Worm (Caenorhabditis elegans) whole organism, L4 larva: ENCODE data around the gene Y38E10A.35.
A peak's percentile ranks its signal among the peaks of the same experiment; 100 is the strongest.

Experiments
- D1046.2 ChIP-seq: fragments of 200-800 bp; sonication (Bioruptor generic); IDR thresholded peaks from 2 replicates; pipeline ENCODE4 v1.3.6; 2022; ENCODE audit warnings: missing genetic modification characterization, missing compliant biosample characterization
- F37D6.2 ChIP-seq: sonication (generic microtip); optimal IDR thresholded peaks from 2 replicates; lab custom pipeline; 2016; ENCODE audit warnings: mild to moderate bottlenecking, missing genetic modification characterization, missing compliant biosample characterization
- F44E2.7 ChIP-seq: fragments of 200-800 bp; sonication (Bioruptor generic); IDR thresholded peaks from 2 replicates; pipeline ENCODE4 v2.1.2; 2022; ENCODE audit warnings: missing genetic modification characterization, missing compliant biosample characterization
- R02D3.7 ChIP-seq: fragments of 150-350 bp; sonication (generic microtip); optimal IDR thresholded peaks from 3 replicates; lab custom pipeline; 2014; ENCODE audit warnings: missing biosample characterization, missing genetic modification characterization
- T20F7.1 ChIP-seq: fragments of 200-800 bp; sonication (Bioruptor generic); optimal IDR thresholded peaks from 2 replicates; lab custom pipeline; 2018; ENCODE audit warnings: mild to moderate bottlenecking, missing genetic modification characterization, missing compliant biosample characterization
- Y48G9A.11 ChIP-seq: fragments of 200-800 bp; sonication (Bioruptor generic); IDR thresholded peaks from 2 replicates; pipeline ENCODE4 v1.3.6; 2022; ENCODE audit warnings: missing genetic modification reagents, missing genetic modification characterization, missing compliant biosample characterization
- Y5F2A.4 ChIP-seq: fragments of 200-800 bp; sonication (Bioruptor generic); optimal IDR thresholded peaks from 2 replicates; lab custom pipeline; 2018; ENCODE audit warnings: mild to moderate bottlenecking, missing genetic modification characterization, missing compliant biosample characterization
- ZK546.5 ChIP-seq, 2 experiments: sonication (generic microtip); optimal IDR thresholded peaks; 2 replicates each; lab custom pipeline; 2017; ENCODE audit warnings: missing biosample characterization in 2 of 2, missing genetic modification characterization in 2 of 2
- aha-1 ChIP-seq: fragments of 150-350 bp; peaks from one replicate; lab custom pipeline; 2014; ENCODE audit warnings: missing biosample characterization, missing genetic modification characterization
- ama-1 ChIP-seq: fragments of 150-350 bp; optimal IDR thresholded peaks from 2 replicates; lab custom pipeline; 2014; ENCODE audit warnings: inconsistent platforms, mixed read lengths
- arid-1 ChIP-seq: fragments of 200-800 bp; sonication (Bioruptor generic); conservative IDR thresholded peaks from 2 replicates; pipeline ENCODE4 v1.3.6; 2022; ENCODE audit warnings: missing genetic modification reagents, missing genetic modification characterization, missing compliant biosample characterization
- ceh-20 ChIP-seq: fragments of 200-800 bp; sonication (Bioruptor generic); IDR thresholded peaks from 2 replicates; pipeline ENCODE4 v1.3.6; 2022; ENCODE audit warnings: missing genetic modification reagents, missing genetic modification characterization, missing compliant biosample characterization
- ceh-32 ChIP-seq: sonication (generic microtip); optimal IDR thresholded peaks from 2 replicates; lab custom pipeline; 2016; ENCODE audit warnings: mild to moderate bottlenecking, missing genetic modification characterization, missing compliant biosample characterization; ENCODE audit not compliant: poor library complexity
- ctbp-1 ChIP-seq: fragments of 200-800 bp; sonication (Bioruptor generic); IDR thresholded peaks from 2 replicates; pipeline ENCODE4 v1.3.6; 2022; ENCODE audit warnings: missing genetic modification reagents, missing genetic modification characterization, missing compliant biosample characterization
- daf-16 ChIP-seq, 3 experiments: sonication (generic microtip); optimal IDR thresholded peaks; 2 replicates each; lab custom pipeline; 2016 to 2017; ENCODE audit warnings: missing genetic modification characterization in 3 of 3, missing genetic modification reagents in 3 of 3, mild to moderate bottlenecking in 2 of 3, missing compliant biosample characterization in 2 of 3, missing biosample characterization in 1 of 3, moderate library complexity in 1 of 3
- daf-19 ChIP-seq: fragments of 200-800 bp; sonication (Bioruptor generic); conservative IDR thresholded peaks from 2 replicates; pipeline ENCODE4 v1.3.6; 2022; ENCODE audit warnings: missing genetic modification characterization, missing compliant biosample characterization
- daf-8 ChIP-seq: fragments of 200-800 bp; sonication (Bioruptor generic); IDR thresholded peaks from 2 replicates; pipeline ENCODE4 v1.3.6; 2022; ENCODE audit warnings: missing genetic modification characterization, missing compliant biosample characterization
- duxl-1 ChIP-seq: sonication (generic microtip); optimal IDR thresholded peaks from 2 replicates; lab custom pipeline; 2016; ENCODE audit warnings: mild to moderate bottlenecking, missing genetic modification characterization, moderate library complexity, missing compliant biosample characterization; ENCODE audit not compliant: poor library complexity
- fkh-10 ChIP-seq: fragments of 150-350 bp; optimal IDR thresholded peaks from 2 replicates; lab custom pipeline; 2014; ENCODE audit warnings: missing biosample characterization, missing genetic modification reagents, missing genetic modification characterization
- gei-8 ChIP-seq: fragments of 200-800 bp; sonication (Bioruptor generic); optimal IDR thresholded peaks from 2 replicates; lab custom pipeline; 2018; ENCODE audit warnings: mild to moderate bottlenecking, missing genetic modification characterization, missing compliant biosample characterization
- hlh-11 ChIP-seq: fragments of 200-800 bp; sonication (Bioruptor generic); optimal IDR thresholded peaks from 2 replicates; lab custom pipeline; 2018; ENCODE audit warnings: mild to moderate bottlenecking, missing genetic modification characterization, missing compliant biosample characterization
- hlh-30 ChIP-seq: sonication (generic microtip); optimal IDR thresholded peaks from 2 replicates; lab custom pipeline; 2017; ENCODE audit warnings: antibody characterized with exemption, mild to moderate bottlenecking, missing genetic modification characterization, missing compliant biosample characterization; ENCODE audit not compliant: insufficient read depth
- hmg-1.1 ChIP-seq: fragments of 200-800 bp; sonication (Bioruptor generic); IDR thresholded peaks from 2 replicates; pipeline ENCODE4 v1.3.6; 2022; ENCODE audit warnings: missing genetic modification reagents, missing genetic modification characterization, missing compliant biosample characterization
- jun-1 ChIP-seq: fragments of 150-350 bp; optimal IDR thresholded peaks from 2 replicates; lab custom pipeline; 2014; ENCODE audit warnings: missing biosample characterization, missing genetic modification reagents, missing genetic modification characterization
- lin-15B ChIP-seq: fragments of 150-350 bp; sonication (generic microtip); optimal IDR thresholded peaks from 3 replicates; lab custom pipeline; 2014; ENCODE audit warnings: missing biosample characterization, missing genetic modification characterization
- lin-38 ChIP-seq: fragments of 200-800 bp; sonication (Bioruptor generic); IDR thresholded peaks from 2 replicates; pipeline ENCODE4 v1.3.6; 2022; ENCODE audit warnings: missing genetic modification reagents, missing genetic modification characterization, missing compliant biosample characterization
- lin-39 ChIP-seq: fragments of 150-350 bp; optimal IDR thresholded peaks from 2 replicates; lab custom pipeline; 2014; ENCODE audit warnings: missing biosample characterization, missing genetic modification reagents, missing genetic modification characterization
- lir-3 ChIP-seq: sonication (generic microtip); optimal IDR thresholded peaks from 2 replicates; lab custom pipeline; 2016; ENCODE audit warnings: mild to moderate bottlenecking, missing genetic modification characterization, missing compliant biosample characterization
- madf-9 ChIP-seq: fragments of 200-800 bp; sonication (Bioruptor generic); conservative IDR thresholded peaks from 2 replicates; pipeline ENCODE4 v1.3.6; 2022; ENCODE audit warnings: missing genetic modification reagents, missing genetic modification characterization, missing compliant biosample characterization
- mdt-29 ChIP-seq: fragments of 200-800 bp; sonication (Bioruptor generic); IDR thresholded peaks from 2 replicates; pipeline ENCODE4 v1.3.6; 2022; ENCODE audit warnings: missing genetic modification reagents, missing genetic modification characterization, missing compliant biosample characterization
- nhr-10 ChIP-seq: fragments of 150-350 bp; optimal IDR thresholded peaks from 2 replicates; lab custom pipeline; 2014; ENCODE audit warnings: missing biosample characterization, missing genetic modification characterization
- nhr-111 ChIP-seq: fragments of 200-800 bp; sonication (Bioruptor generic); optimal IDR thresholded peaks from 2 replicates; lab custom pipeline; 2018; ENCODE audit warnings: mild to moderate bottlenecking, missing genetic modification characterization, missing compliant biosample characterization
- nhr-237 ChIP-seq: sonication (generic microtip); optimal IDR thresholded peaks from 2 replicates; lab custom pipeline; 2017; ENCODE audit warnings: missing biosample characterization, missing genetic modification characterization
- nhr-6 ChIP-seq: fragments of 150-350 bp; optimal IDR thresholded peaks from 2 replicates; lab custom pipeline; 2014; ENCODE audit warnings: missing biosample characterization, missing genetic modification characterization
- rbr-2 ChIP-seq: sonication (generic microtip); optimal IDR thresholded peaks from 2 replicates; lab custom pipeline; 2016; ENCODE audit warnings: missing genotype, missing genetic modification characterization, missing compliant biosample characterization
- sdz-12 ChIP-seq: fragments of 200-800 bp; sonication (Bioruptor generic); optimal IDR thresholded peaks from 2 replicates; lab custom pipeline; 2018; ENCODE audit warnings: mild to moderate bottlenecking, missing genetic modification characterization, missing compliant biosample characterization
- skn-1 ChIP-seq: fragments of 150-350 bp; optimal IDR thresholded peaks from 2 replicates; lab custom pipeline; 2014; ENCODE audit warnings: missing biosample characterization, missing genetic modification characterization
- snpc-1.2 ChIP-seq: fragments of 200-800 bp; sonication (Bioruptor generic); IDR thresholded peaks from 2 replicates; pipeline ENCODE4 v1.3.6; 2022; ENCODE audit warnings: missing genetic modification reagents, missing genetic modification characterization, missing compliant biosample characterization
- spr-1 ChIP-seq: sonication (generic microtip); optimal IDR thresholded peaks from 2 replicates; lab custom pipeline; 2016; ENCODE audit warnings: mild to moderate bottlenecking, missing genetic modification characterization, missing compliant biosample characterization
- spr-3 ChIP-seq: fragments of 200-800 bp; sonication (Bioruptor generic); optimal IDR thresholded peaks from 2 replicates; lab custom pipeline; 2018; ENCODE audit warnings: mild to moderate bottlenecking, missing genetic modification characterization, missing compliant biosample characterization
- tra-1 ChIP-seq: fragments of 200-800 bp; sonication (Bioruptor generic); IDR thresholded peaks from 2 replicates; pipeline ENCODE4 v1.3.6; 2022; ENCODE audit warnings: missing genetic modification reagents, missing genetic modification characterization, missing compliant biosample characterization
- unc-62 ChIP-seq, 3 experiments: fragments of 150-350 bp in 1 of 3; sonication (generic microtip); optimal IDR thresholded peaks in 2 of 3; peaks in 1 of 3; 1 replicate in 1 of 3; 2 replicates in 2 of 3; lab custom pipeline; 2014 to 2017; ENCODE audit warnings: missing biosample characterization in 3 of 3, missing genetic modification characterization in 3 of 3, missing genetic modification reagents in 3 of 3, missing genotype in 1 of 3
- zip-11 ChIP-seq: fragments of 200-800 bp; sonication (Bioruptor generic); IDR thresholded peaks from 2 replicates; pipeline ENCODE4 v1.3.6; 2022; ENCODE audit warnings: missing genetic modification characterization, missing compliant biosample characterization
- ztf-11 ChIP-seq: fragments of 150-350 bp; optimal IDR thresholded peaks from 2 replicates; lab custom pipeline; 2014; ENCODE audit warnings: missing biosample characterization, missing genetic modification characterization

Y38E10A.35 gene

ce11 chrII:12621908-12622566 is 49.4 kb upstream of the Y38E10A.35 start, which contains the start of gene nspe-8 (continued):
- TF ChIP-seq jun-1 (tag; lab: Kevin White, UChicago): no peak
- no peak for TF ChIP-seq mdt-29 (GFP tag; lab: Robert Waterston, UW)
- peak; percentile 95 for TF ChIP-seq aha-1 (tag; lab: Kevin White, UChicago)
- no peak for TF ChIP-seq sdz-12 (GFP tag; lab: Kevin White, UChicago)
- TF ChIP-seq daf-19 (GFP tag; lab: Robert Waterston, UW): no peak
- TF ChIP-seq hlh-11 (tag; lab: Kevin White, UChicago): peak; percentile 47
- TF ChIP-seq ceh-20 (GFP tag; lab: Robert Waterston, UW): peak; percentile 75
- TF ChIP-seq Y5F2A.4: no peak
- TF ChIP-seq T20F7.1 (GFP tag; lab: Kevin White, UChicago): no peak
- no peak for TF ChIP-seq lin-15B (tag; lab: Kevin White, UChicago)
- no peak for TF ChIP-seq F44E2.7
- TF ChIP-seq R02D3.7 (tag; lab: Kevin White, UChicago): no peak
- TF ChIP-seq nhr-237 (tag; lab: Kevin White, UChicago): no peak
- no peak for TF ChIP-seq daf-8 (GFP tag; lab: Robert Waterston, UW)
- no peak for TF ChIP-seq Y48G9A.11
- TF ChIP-seq D1046.2 (GFP tag; lab: Robert Waterston, UW): no peak
- no peak for TF ChIP-seq ama-1
- TF ChIP-seq madf-9 (GFP tag; lab: Robert Waterston, UW): no peak
- no peak for TF ChIP-seq lir-3
- TF ChIP-seq lin-38 (GFP tag; lab: Robert Waterston, UW): no peak
- TF ChIP-seq skn-1 (tag; lab: Kevin White, UChicago): no peak
- no peak for TF ChIP-seq ctbp-1
- TF ChIP-seq hmg-1.1 (GFP tag; lab: Robert Waterston, UW): no peak
- no peak for TF ChIP-seq fkh-10 (GFP tag; lab: Kevin White, UChicago)
- TF ChIP-seq gei-8 (GFP tag; lab: Kevin White, UChicago): no peak
- no peak for TF ChIP-seq lin-39 (tag; lab: Kevin White, UChicago)
- TF ChIP-seq arid-1 (GFP tag; lab: Robert Waterston, UW): no peak
- peak; percentile 43 for TF ChIP-seq hlh-30 (tag; lab: Kevin White, UChicago)
- no peak for TF ChIP-seq nhr-10 (tag; lab: Kevin White, UChicago)
- no peak for TF ChIP-seq snpc-1.2 (GFP tag; lab: Robert Waterston, UW)
- TF ChIP-seq ceh-32 (tag; lab: Kevin White, UChicago): no peak
- TF ChIP-seq duxl-1 (tag; lab: Kevin White, UChicago): no peak
- TF ChIP-seq nhr-111: no peak
- no peak for TF ChIP-seq F37D6.2
- no peak for TF ChIP-seq ZK546.5 (tag; optimal IDR thresholded peaks at IDR 0.05; lab: Kevin White, UChicago)
- TF ChIP-seq daf-16 (GFP tag; optimal IDR thresholded peaks at IDR 0.05; lab: Kevin White, UChicago): no peak
- no peak for TF ChIP-seq daf-16 (tag; optimal IDR thresholded peaks at IDR 0.05; lab: Kevin White, UChicago)
- no peak for TF ChIP-seq zip-11
- TF ChIP-seq rbr-2 (tag; lab: Kevin White, UChicago): no peak
- no peak for TF ChIP-seq tra-1 (GFP tag; lab: Robert Waterston, UW)
- TF ChIP-seq nhr-6: no peak
- no peak for TF ChIP-seq spr-3 (GFP tag; lab: Kevin White, UChicago)
- peak in 1 of 2 experiments; percentile 76 for TF ChIP-seq unc-62 (GFP tag; optimal IDR thresholded peaks at IDR 0.05 in 1 of 2; lab: Kevin White, UChicago)
- no peak for TF ChIP-seq unc-62 (tag; optimal IDR thresholded peaks at IDR 0.05; lab: Kevin White, UChicago)
- no peak for TF ChIP-seq spr-1 (tag; lab: Kevin White, UChicago)
- no peak for TF ChIP-seq ztf-11 (tag; lab: Kevin White, UChicago)
